Worm (Caenorhabditis elegans) whole organism, L3 larva: ENCODE results near the gene F27D9.7.

Experiments used
- R02D3.7 ChIP-seq: fragments of 150-350 bp; optimal IDR thresholded peaks from 2 replicates; lab custom pipeline; 2014; ENCODE audit warnings: missing biosample characterization, missing genetic modification characterization
- ama-1 ChIP-seq: fragments of 150-350 bp; optimal IDR thresholded peaks from 2 replicates; lab custom pipeline; 2018
- nhr-237 ChIP-seq: fragments of 150-350 bp; optimal IDR thresholded peaks from 2 replicates; lab custom pipeline; 2014; ENCODE audit warnings: missing biosample characterization, missing genetic modification characterization
- snpc-4 ChIP-seq: fragments of 150-350 bp; optimal IDR thresholded peaks from 2 replicates; lab custom pipeline; 2014; ENCODE audit warnings: missing biosample characterization, missing genetic modification characterization

ce11 chrX:7651219-7651958, 19.2 kb downstream of the F27D9.7 start:
- TF ChIP-seq R02D3.7 (tag; lab: Kevin White, UChicago) (no peak), snpc-4 (tag; lab: Kevin White, UChicago) (no peak), ama-1 (lab: Kevin White, UChicago) (no peak), nhr-237 (tag; lab: Kevin White, UChicago) (no peak)
